Worm (Caenorhabditis elegans) whole organism, midembryonic: ENCODE results near the gene C03H5.6.

Experiments
- T22C8.4 ChIP-seq: fragments of 200-800 bp; sonication (Bioruptor generic); IDR thresholded peaks from 2 replicates; pipeline ENCODE4 v1.3.6; 2022; ENCODE audit warnings: missing genetic modification characterization, missing compliant biosample characterization
- cog-1 ChIP-seq: sonication (generic microtip); optimal IDR thresholded peaks from 2 replicates; lab custom pipeline; 2016; ENCODE audit warnings: missing genetic modification characterization, missing compliant biosample characterization
- flt-1 ChIP-seq: fragments of 200-800 bp; sonication (Bioruptor generic); IDR thresholded peaks from 2 replicates; pipeline ENCODE4 v1.3.6; 2022; ENCODE audit warnings: missing genetic modification characterization, missing compliant biosample characterization
- klf-2 ChIP-seq: fragments of 200-800 bp; sonication (Bioruptor generic); conservative IDR thresholded peaks from 2 replicates; pipeline ENCODE4 v1.3.6; 2022; ENCODE audit warnings: missing genetic modification reagents, missing genetic modification characterization, missing compliant biosample characterization
- med-1 ChIP-seq: sonication (generic microtip); optimal IDR thresholded peaks from 2 replicates; lab custom pipeline; 2017; ENCODE audit warnings: missing genetic modification characterization, mild to moderate bottlenecking, missing compliant biosample characterization, antibody characterized with exemption, missing genetic modification reagents; ENCODE audit not compliant: insufficient read depth
- ref-1 ChIP-seq: fragments of 200-800 bp; sonication (Bioruptor generic); conservative IDR thresholded peaks from 2 replicates; pipeline ENCODE4 v1.3.6; 2022; ENCODE audit warnings: missing genetic modification reagents, missing genetic modification characterization, missing compliant biosample characterization
- tab-1 ChIP-seq: fragments of 200-800 bp; sonication (Bioruptor generic); IDR thresholded peaks from 2 replicates; pipeline ENCODE4 v1.3.6; 2022; ENCODE audit warnings: missing genetic modification characterization, missing compliant biosample characterization
- ztf-23 ChIP-seq: fragments of 200-800 bp; sonication (Bioruptor generic); IDR thresholded peaks from 2 replicates; pipeline ENCODE4 v1.3.6; 2022; ENCODE audit warnings: missing genetic modification reagents, missing genetic modification characterization, missing compliant biosample characterization
- ztf-29 ChIP-seq: fragments of 200-800 bp; sonication (Bioruptor generic); IDR thresholded peaks from 2 replicates; pipeline ENCODE4 v1.3.6; 2022; ENCODE audit warnings: missing genetic modification reagents, missing genetic modification characterization, missing compliant biosample characterization

Gene C03H5.6

DNA sequence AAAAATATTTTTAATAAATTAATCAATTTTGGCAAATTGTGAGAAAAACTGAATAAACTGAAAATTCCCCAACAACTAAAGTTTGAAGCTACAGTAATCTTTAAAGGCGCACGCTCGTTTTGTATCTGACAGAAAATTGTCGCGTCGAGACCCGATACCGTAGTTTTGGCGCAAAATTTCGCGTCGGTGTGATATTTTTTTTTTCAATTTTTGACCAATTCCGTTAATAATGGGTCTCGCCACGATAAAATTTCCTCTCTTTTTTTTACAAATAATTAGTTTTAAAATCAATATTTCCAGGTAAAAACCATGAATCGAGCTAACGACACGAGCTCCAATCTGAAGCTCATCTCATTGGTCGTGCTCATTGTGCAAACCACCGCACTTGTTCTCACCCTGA lies 10.7 kb downstream of the C03H5.6 start, which contains the start of gene nstp-4:
Gene nstp-4, plus strand, starts transcription at position 301 of the 400 bp plus-strand sequence.
- TF ChIP-seq ztf-29 (GFP tag; lab: Robert Waterston, UW) = no peak
- TF ChIP-seq tab-1 (GFP tag; lab: Robert Waterston, UW) = no peak
- no peak for TF ChIP-seq cog-1 (tag; lab: Kevin White, UChicago)
- TF ChIP-seq flt-1 (GFP tag; lab: Robert Waterston, UW) = no peak
- TF ChIP-seq T22C8.4 (GFP tag; lab: Robert Waterston, UW) = no peak
- TF ChIP-seq ref-1 = no peak
- no peak for TF ChIP-seq ztf-23 (GFP tag; lab: Robert Waterston, UW)
- TF ChIP-seq med-1 (GFP tag; lab: Kevin White, UChicago) = no peak
- no peak for TF ChIP-seq klf-2 (GFP tag; lab: Robert Waterston, UW)

DNA sequence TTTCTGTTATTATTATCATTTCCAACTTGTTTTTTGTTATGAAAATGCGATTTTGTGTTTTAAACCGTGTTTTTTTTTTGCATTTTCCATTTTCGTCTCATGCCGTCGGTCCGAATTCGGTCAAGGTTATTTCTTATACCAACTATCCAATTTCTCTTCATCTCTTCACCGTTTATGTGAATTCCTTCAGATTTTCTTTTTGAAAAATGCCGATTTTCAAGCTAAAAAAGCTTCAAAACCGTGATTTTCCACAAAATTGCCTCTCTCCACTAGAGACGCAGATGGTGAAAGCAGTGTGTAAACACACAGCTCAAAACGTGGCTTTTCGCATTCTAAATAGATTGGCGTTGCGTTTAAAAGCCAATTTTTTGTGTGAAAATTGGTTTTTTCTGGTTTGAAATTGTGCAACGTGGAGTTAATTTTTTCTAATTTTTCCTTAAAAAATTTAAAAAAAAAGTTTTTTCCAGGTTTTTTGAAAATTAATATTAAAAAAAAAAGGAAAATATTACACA lies 11.3 kb downstream of the C03H5.6 start:
- no peak for TF ChIP-seq klf-2 (GFP tag; lab: Robert Waterston, UW)
- TF ChIP-seq T22C8.4 (GFP tag; lab: Robert Waterston, UW) = no peak

DNA sequence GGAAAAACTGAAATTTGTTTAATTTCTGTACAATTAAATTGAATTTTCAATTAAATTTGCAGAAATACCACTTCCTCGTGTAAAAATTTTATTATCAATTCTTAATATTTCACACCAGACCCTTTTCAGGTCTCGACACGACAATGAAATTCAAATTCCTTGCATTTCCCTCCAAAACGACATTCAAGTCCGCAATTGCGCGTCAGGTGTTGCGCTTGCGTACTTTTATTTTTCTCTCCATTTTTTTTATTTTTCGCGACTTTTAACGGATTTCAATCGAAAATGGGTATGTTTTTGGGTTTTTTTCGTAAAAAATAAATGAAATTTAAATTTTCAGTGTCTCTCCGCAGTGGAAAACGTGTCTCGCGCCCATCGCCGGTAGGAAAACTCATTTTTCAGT lies 13.3 kb downstream of the C03H5.6 start, which contains the start of gene C03H5.3:
Gene C03H5.3, plus strand, starts transcription at position 132 of the 400 bp plus-strand sequence.
- no peak for TF ChIP-seq ref-1
- TF ChIP-seq flt-1 (GFP tag; lab: Robert Waterston, UW) = no peak
- TF ChIP-seq cog-1 (tag; lab: Kevin White, UChicago) = no peak
- TF ChIP-seq tab-1 (GFP tag; lab: Robert Waterston, UW) = no peak
- TF ChIP-seq ztf-23 (GFP tag; lab: Robert Waterston, UW) = no peak
- no peak for TF ChIP-seq med-1 (GFP tag; lab: Kevin White, UChicago)
- no peak for TF ChIP-seq T22C8.4 (GFP tag; lab: Robert Waterston, UW)
- no peak for TF ChIP-seq klf-2 (GFP tag; lab: Robert Waterston, UW)
- no peak for TF ChIP-seq ztf-29 (GFP tag; lab: Robert Waterston, UW)

DNA sequence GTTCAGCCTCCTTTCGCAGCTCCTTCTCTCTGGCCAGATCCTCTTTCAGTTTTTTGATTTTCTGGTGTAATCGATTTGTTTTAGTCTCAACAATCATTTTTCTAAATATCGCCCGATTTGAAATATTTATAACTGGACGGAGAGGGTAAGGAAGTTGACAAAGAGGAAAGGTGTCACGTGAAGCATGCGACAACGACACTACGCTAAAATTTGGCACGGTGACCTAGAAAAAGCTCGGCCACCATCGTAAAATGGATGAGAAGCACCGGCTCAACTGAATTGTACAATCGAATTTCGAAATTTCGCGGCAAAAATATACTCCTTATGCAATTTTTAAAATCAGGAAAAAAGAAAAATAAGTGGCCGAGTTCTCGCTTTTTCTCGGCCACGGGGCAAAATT lies 14.0 kb downstream of the C03H5.6 start, which contains the start of gene C03H5.5:
Gene C03H5.5, minus strand, starts transcription at position 101 of the 400 bp plus-strand sequence.
- no peak for TF ChIP-seq med-1 (GFP tag; lab: Kevin White, UChicago)
- no peak for TF ChIP-seq ztf-23 (GFP tag; lab: Robert Waterston, UW)
- TF ChIP-seq flt-1 (GFP tag; lab: Robert Waterston, UW) = no peak
- no peak for TF ChIP-seq klf-2 (GFP tag; lab: Robert Waterston, UW)
- no peak for TF ChIP-seq ztf-29 (GFP tag; lab: Robert Waterston, UW)
- no peak for TF ChIP-seq ref-1
- no peak for TF ChIP-seq cog-1 (tag; lab: Kevin White, UChicago)
- no peak for TF ChIP-seq tab-1 (GFP tag; lab: Robert Waterston, UW)
- TF ChIP-seq T22C8.4 (GFP tag; lab: Robert Waterston, UW) = no peak

DNA sequence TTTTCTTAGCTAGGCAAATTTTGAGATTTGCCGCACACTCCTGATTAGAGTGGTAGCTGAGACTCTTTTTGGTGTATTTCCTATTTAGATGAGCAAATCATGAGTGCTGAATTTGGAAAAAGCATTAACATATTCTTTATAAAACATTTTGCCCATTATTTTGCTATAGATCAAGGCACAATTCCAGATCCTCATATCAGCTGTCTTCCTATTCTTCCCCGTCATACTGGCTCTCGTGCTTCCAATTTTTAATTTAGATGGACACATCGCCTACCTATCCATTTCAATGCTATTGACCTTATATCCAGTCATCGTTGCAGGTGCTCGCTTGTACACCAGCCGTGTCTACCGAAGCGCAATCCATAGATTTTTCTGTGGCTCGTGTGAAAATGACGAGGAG lies 19.3 kb downstream of the C03H5.6 start, which contains the start of gene C03H5.7:
Gene C03H5.7, plus strand, starts transcription at position 301 of the 400 bp plus-strand sequence.
- TF ChIP-seq tab-1 (GFP tag; lab: Robert Waterston, UW) (no peak), flt-1 (GFP tag; lab: Robert Waterston, UW) (no peak), T22C8.4 (GFP tag; lab: Robert Waterston, UW) (no peak), ztf-23 (GFP tag; lab: Robert Waterston, UW) (no peak), med-1 (GFP tag; lab: Kevin White, UChicago) (no peak), cog-1 (tag; lab: Kevin White, UChicago) (no peak), klf-2 (GFP tag; lab: Robert Waterston, UW) (no peak), ztf-29 (GFP tag; lab: Robert Waterston, UW) (no peak), ref-1 (no peak)

DNA sequence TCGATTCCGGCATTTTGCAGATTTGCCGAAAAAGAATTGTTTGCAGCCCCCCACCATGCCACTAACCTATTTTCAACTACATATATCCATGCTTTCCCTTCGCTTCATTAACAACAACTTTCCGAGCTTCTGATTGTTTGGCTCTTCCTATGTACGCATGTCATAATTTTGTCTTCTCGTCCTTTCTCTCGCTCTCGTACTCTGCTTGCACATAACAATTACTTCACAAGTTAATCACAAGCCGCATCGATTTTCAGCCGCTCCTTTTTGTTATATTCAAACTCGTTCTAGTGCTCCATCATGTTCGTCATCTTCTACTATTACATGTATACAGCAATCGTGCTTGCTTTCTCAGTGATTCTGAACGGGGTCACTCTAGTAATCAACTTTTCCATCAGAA lies 20.9 kb downstream of the C03H5.6 start, which contains the start of gene C03H5.9:
Gene C03H5.9, plus strand, starts transcription at position 301 of the 400 bp plus-strand sequence.
- TF ChIP-seq klf-2 (GFP tag; lab: Robert Waterston, UW) (no peak), flt-1 (GFP tag; lab: Robert Waterston, UW) (no peak), ztf-29 (GFP tag; lab: Robert Waterston, UW) (no peak), med-1 (GFP tag; lab: Kevin White, UChicago) (no peak), ref-1 (no peak)

DNA sequence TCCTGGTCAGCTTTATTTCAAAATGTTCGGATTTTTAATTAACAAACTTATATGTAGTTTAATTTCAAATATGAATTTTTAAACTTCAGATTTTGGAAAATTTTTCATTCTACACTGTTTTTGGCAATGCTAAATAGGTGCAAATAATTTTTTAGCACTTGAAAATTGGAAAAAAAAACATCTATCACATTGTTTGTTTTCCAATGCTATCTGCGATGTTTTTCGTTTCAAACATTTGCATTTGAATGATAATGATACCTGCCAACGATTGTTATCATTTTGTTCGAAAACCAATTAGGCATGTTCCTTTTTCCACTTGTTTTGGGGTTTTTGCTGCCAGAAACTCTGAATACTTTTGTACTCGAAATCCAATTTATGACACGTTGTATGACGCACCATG lies 24.3 kb downstream of the C03H5.6 start, which contains the start of gene C03H5.4:
Gene C03H5.4, plus strand, starts transcription at position 301 of the 400 bp plus-strand sequence.
- TF ChIP-seq klf-2 (GFP tag; lab: Robert Waterston, UW) = no peak
- TF ChIP-seq ref-1 = no peak
- TF ChIP-seq ztf-29 (GFP tag; lab: Robert Waterston, UW) = no peak
- no peak for TF ChIP-seq ztf-23 (GFP tag; lab: Robert Waterston, UW)
- TF ChIP-seq tab-1 (GFP tag; lab: Robert Waterston, UW) = no peak
- TF ChIP-seq cog-1 (tag; lab: Kevin White, UChicago) = no peak
- no peak for TF ChIP-seq flt-1 (GFP tag; lab: Robert Waterston, UW)
- no peak for TF ChIP-seq T22C8.4 (GFP tag; lab: Robert Waterston, UW)
- no peak for TF ChIP-seq med-1 (GFP tag; lab: Kevin White, UChicago)

DNA sequence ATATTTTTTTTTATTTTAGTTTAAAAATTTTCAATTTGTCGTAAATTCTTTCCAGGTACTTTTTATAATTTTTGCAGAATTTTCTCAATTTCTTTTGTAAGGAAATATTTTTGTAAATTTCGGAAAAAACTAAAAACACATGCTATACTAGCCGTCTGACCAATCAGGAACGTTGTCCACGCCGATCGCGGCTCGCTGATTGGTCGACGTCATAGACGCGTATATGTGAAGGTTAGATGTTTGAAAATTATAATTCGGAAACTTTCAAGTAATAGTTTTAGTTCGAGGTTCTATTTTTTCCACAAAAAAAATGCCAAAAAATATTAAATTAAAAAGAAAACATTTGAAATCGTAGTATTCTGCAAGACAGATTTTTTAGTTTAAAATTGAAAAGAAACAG lies 27.0 kb downstream of the C03H5.6 start:
- TF ChIP-seq ztf-29 (GFP tag; lab: Robert Waterston, UW) (no peak), ref-1 (no peak), ztf-23 (GFP tag; lab: Robert Waterston, UW) (no peak), tab-1 (GFP tag; lab: Robert Waterston, UW) (no peak), med-1 (GFP tag; lab: Kevin White, UChicago) (no peak)

DNA sequence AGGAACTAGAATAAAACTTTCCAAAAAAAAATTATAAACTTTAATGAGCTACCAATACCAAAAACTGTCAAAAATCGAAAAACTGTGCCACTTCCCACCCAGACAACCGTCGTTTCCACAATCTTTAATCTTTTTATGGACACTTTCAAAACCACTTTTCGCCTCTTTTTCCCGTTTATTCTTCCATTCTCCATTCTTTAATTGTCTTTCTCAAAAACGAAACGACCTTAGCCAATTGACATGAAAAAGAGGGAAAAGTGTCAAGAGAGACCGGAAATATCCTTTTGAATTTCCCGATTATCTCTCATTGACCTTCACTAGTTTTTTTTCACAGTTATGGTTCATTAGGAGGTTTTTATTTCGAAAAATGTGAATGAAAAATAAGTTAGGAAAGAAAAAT lies 27.7 kb downstream of the C03H5.6 start:
- TF ChIP-seq T22C8.4 (GFP tag; lab: Robert Waterston, UW) (no peak), med-1 (GFP tag; lab: Kevin White, UChicago) (no peak), flt-1 (GFP tag; lab: Robert Waterston, UW) (no peak), ref-1 (no peak), ztf-23 (GFP tag; lab: Robert Waterston, UW) (no peak), tab-1 (GFP tag; lab: Robert Waterston, UW) (no peak), ztf-29 (GFP tag; lab: Robert Waterston, UW) (no peak), klf-2 (GFP tag; lab: Robert Waterston, UW) (no peak), cog-1 (tag; lab: Kevin White, UChicago) (no peak)
